Fruit fly (Drosophila melanogaster) whole organism, adult: ENCODE measurements around the gene CG13014.
A peak's percentile ranks its signal among the peaks of the same experiment; 100 is the strongest.

ENCODE experiments used
- CG11617 ChIP-seq: fragments of 200-800 bp; sonication (Bioruptor generic); optimal IDR thresholded peaks from 2 replicates; lab custom pipeline; 2017; ENCODE audit warnings: mild to moderate bottlenecking, missing biosample characterization, missing genetic modification reagents, missing genetic modification characterization
- CG12768 ChIP-seq: fragments of 200-800 bp; sonication (Bioruptor generic); optimal IDR thresholded peaks from 2 replicates; lab custom pipeline; 2017; ENCODE audit warnings: missing biosample characterization, missing genetic modification characterization, mild to moderate bottlenecking, moderate library complexity, missing genetic modification reagents
- CG14711 ChIP-seq: fragments of 200-800 bp; sonication (Bioruptor generic); optimal IDR thresholded peaks from 2 replicates; lab custom pipeline; 2018; ENCODE audit warnings: missing biosample characterization, mild to moderate bottlenecking, missing genetic modification characterization, moderate library complexity
- CG1620 ChIP-seq: fragments of 200-800 bp; sonication (Bioruptor generic); optimal IDR thresholded peaks from 2 replicates; lab custom pipeline; 2016; ENCODE audit warnings: missing biosample characterization, missing genetic modification characterization
- CG33017 ChIP-seq: fragments of 200-800 bp; sonication (Bioruptor generic); optimal IDR thresholded peaks from 2 replicates; lab custom pipeline; 2018; ENCODE audit warnings: missing biosample characterization, mild to moderate bottlenecking, missing genetic modification characterization, moderate library complexity
- CG5204 ChIP-seq: fragments of 200-800 bp; sonication (Bioruptor generic); optimal IDR thresholded peaks from 2 replicates; lab custom pipeline; 2016; ENCODE audit warnings: missing biosample characterization, missing genetic modification characterization
- CG7045 ChIP-seq: fragments of 200-800 bp; sonication (Bioruptor generic); optimal IDR thresholded peaks from 2 replicates; lab custom pipeline; 2017; ENCODE audit warnings: missing biosample characterization, mild to moderate bottlenecking, missing genetic modification characterization
- CG7101 ChIP-seq: fragments of 200-800 bp; sonication (Bioruptor generic); optimal IDR thresholded peaks from 2 replicates; lab custom pipeline; 2018; ENCODE audit warnings: missing biosample characterization, mild to moderate bottlenecking, missing genetic modification characterization, moderate library complexity
- Clk ChIP-seq: fragments of 200-800 bp; sonication (Bioruptor generic); optimal IDR thresholded peaks from 2 replicates; lab custom pipeline; 2017; ENCODE audit warnings: missing biosample characterization, missing genetic modification characterization
- Crg-1 ChIP-seq: fragments of 200-800 bp; sonication (Bioruptor generic); optimal IDR thresholded peaks from 2 replicates; lab custom pipeline; 2016; ENCODE audit warnings: missing biosample characterization, missing genetic modification characterization
- Hr96 ChIP-seq: fragments of 200-800 bp; sonication (Bioruptor generic); optimal IDR thresholded peaks from 2 replicates; lab custom pipeline; 2016; ENCODE audit warnings: missing biosample characterization, missing genetic modification characterization
- Mnt ChIP-seq: fragments of 200-800 bp; sonication (Bioruptor generic); optimal IDR thresholded peaks from 2 replicates; lab custom pipeline; 2016; ENCODE audit warnings: missing biosample characterization, mild to moderate bottlenecking, missing genetic modification characterization
- bab1 ChIP-seq: fragments of 200-800 bp; sonication (Bioruptor generic); optimal IDR thresholded peaks from 3 replicates; lab custom pipeline; 2019; ENCODE audit warnings: missing biosample characterization, mild to moderate bottlenecking, missing genetic modification characterization, moderate library complexity
- cic ChIP-seq: fragments of 200-800 bp; sonication (Bioruptor generic); optimal IDR thresholded peaks from 2 replicates; lab custom pipeline; 2017; ENCODE audit warnings: missing biosample characterization, mild to moderate bottlenecking, missing genetic modification characterization, moderate library complexity
- cnc ChIP-seq, 2 experiments: fragments of >200 bp; optimal IDR thresholded peaks; 2 replicates each; lab custom pipeline; 2017
- kay ChIP-seq: fragments of 200-800 bp; sonication (Bioruptor generic); peaks from one replicate; lab custom pipeline; 2016; ENCODE audit warnings: missing biosample characterization, missing genetic modification characterization, borderline replicate concordance
- ovo ChIP-seq: fragments of 200-800 bp; sonication (Bioruptor generic); optimal IDR thresholded peaks from 2 replicates; lab custom pipeline; 2016; ENCODE audit warnings: missing biosample characterization, missing genetic modification characterization
- pad ChIP-seq: fragments of 200-800 bp; sonication (Bioruptor generic); optimal IDR thresholded peaks from 3 replicates; lab custom pipeline; 2017; ENCODE audit warnings: missing biosample characterization, missing genetic modification characterization, mild to moderate bottlenecking, moderate library complexity, missing genetic modification reagents
- tj ChIP-seq: fragments of 200-800 bp; sonication (Bioruptor generic); optimal IDR thresholded peaks from 3 replicates; lab custom pipeline; 2017; ENCODE audit warnings: missing biosample characterization, mild to moderate bottlenecking, missing genetic modification characterization, moderate library complexity
- toe ChIP-seq: fragments of 200-800 bp; sonication (Bioruptor generic); optimal IDR thresholded peaks from 2 replicates; lab custom pipeline; 2016; ENCODE audit warnings: missing biosample characterization, missing genetic modification characterization

The CG13014 gene

dm6 chrX:16574114-16574513 is 13.6 kb upstream of the CG13014 start:
- TF ChIP-seq cnc (optimal IDR thresholded peaks at IDR 0.05; lab: Kevin White, UChicago): no peak
- no peak for TF ChIP-seq CG7045 (GFP tag; lab: Kevin White, UChicago)
- TF ChIP-seq tj (GFP tag; lab: Kevin White, UChicago): no peak
- TF ChIP-seq Clk (GFP tag; lab: Kevin White, UChicago): no peak
- no peak for TF ChIP-seq bab1 (GFP tag; lab: Kevin White, UChicago)
- no peak for TF ChIP-seq CG11617 (GFP tag; lab: Kevin White, UChicago)
- TF ChIP-seq CG14711: no peak
- TF ChIP-seq kay: no peak
- TF ChIP-seq ovo (GFP tag; lab: Kevin White, UChicago): no peak
- TF ChIP-seq CG7101 (tag; lab: Kevin White, UChicago): no peak
- TF ChIP-seq pad: no peak
- no peak for TF ChIP-seq Hr96 (GFP tag; lab: Kevin White, UChicago)
- TF ChIP-seq CG1620: no peak
- no peak for TF ChIP-seq toe (GFP tag; lab: Kevin White, UChicago)
- TF ChIP-seq CG33017 (tag; lab: Kevin White, UChicago): no peak

dm6 chrX:16575097-16575496 is 12.6 kb upstream of the CG13014 start:
- TF ChIP-seq Mnt (GFP tag; lab: Kevin White, UChicago) (no peak), CG33017 (tag; lab: Kevin White, UChicago) (no peak), bab1 (GFP tag; lab: Kevin White, UChicago) (no peak), ovo (GFP tag; lab: Kevin White, UChicago) (no peak), toe (GFP tag; lab: Kevin White, UChicago) (no peak), pad (no peak), CG7101 (tag; lab: Kevin White, UChicago) (no peak), Hr96 (GFP tag; lab: Kevin White, UChicago) (no peak), CG5204 (no peak), kay (no peak), CG12768 (GFP tag; lab: Kevin White, UChicago) (no peak), Clk (GFP tag; lab: Kevin White, UChicago) (no peak)

DNA sequence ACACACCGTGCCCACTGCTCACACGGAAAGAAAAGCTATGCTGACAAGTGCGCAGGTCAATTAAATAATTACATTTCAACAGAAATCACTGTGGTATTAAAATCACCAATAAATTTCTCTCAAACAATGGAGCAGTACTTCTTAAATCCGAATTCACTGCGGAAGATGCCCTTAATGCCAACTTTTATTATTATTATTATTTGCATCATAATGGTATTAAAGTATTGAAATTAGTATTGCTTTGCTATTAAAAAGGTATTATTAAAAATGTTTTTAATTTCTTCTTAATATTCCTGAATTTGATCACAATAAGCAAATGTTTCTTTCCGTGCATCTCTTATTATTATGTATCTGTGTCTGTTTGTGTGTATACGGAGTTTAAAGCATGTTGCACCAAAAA is 7.7 kb upstream of the CG13014 start:
- TF ChIP-seq tj (GFP tag; lab: Kevin White, UChicago): no peak
- TF ChIP-seq Clk (GFP tag; lab: Kevin White, UChicago): no peak
- TF ChIP-seq CG11617 (GFP tag; lab: Kevin White, UChicago): no peak

- TF ChIP-seq CG14711 (no peak), Mnt (GFP tag; lab: Kevin White, UChicago) (no peak), CG11617 (GFP tag; lab: Kevin White, UChicago) (no peak), toe (GFP tag; lab: Kevin White, UChicago) (peak; percentile 5), CG7101 (tag; lab: Kevin White, UChicago) (no peak), CG5204 (peak; percentile 2)
These were observed 6.0 kb upstream of the CG13014 start for dm6 chrX:16581703-16582102.

DNA sequence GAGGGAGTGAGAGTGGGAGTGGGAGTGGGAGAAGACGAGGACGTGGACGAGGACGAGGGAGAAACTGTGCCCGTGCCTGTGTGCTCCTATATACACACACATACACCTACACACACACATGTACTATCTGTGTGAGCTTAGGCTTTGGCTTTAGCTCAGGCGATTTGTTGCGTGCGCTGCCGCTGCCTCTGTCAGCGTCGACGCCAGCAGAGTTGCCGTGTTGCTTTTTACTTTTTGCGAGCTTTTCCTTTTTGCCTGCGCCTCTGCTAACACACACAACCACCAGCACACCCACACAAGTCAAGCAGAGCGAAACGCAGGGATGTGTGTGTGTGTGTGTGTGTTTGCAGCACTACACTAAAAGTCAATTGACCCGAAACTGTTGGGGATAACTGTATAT is 5.5 kb upstream of the CG13014 start:
- no peak for TF ChIP-seq pad
- no peak for TF ChIP-seq CG7101 (tag; lab: Kevin White, UChicago)
- TF ChIP-seq CG14711: no peak
- no peak for TF ChIP-seq bab1 (GFP tag; lab: Kevin White, UChicago)
- no peak for TF ChIP-seq Clk (GFP tag; lab: Kevin White, UChicago)
- TF ChIP-seq Mnt (GFP tag; lab: Kevin White, UChicago): no peak
- TF ChIP-seq Hr96 (GFP tag; lab: Kevin White, UChicago): no peak
- no peak for TF ChIP-seq CG5204
- no peak for TF ChIP-seq Crg-1 (GFP tag; lab: Kevin White, UChicago)
- no peak for TF ChIP-seq cnc (optimal IDR thresholded peaks at IDR 0.05; lab: Kevin White, UChicago)
- no peak for TF ChIP-seq kay

- no peak for TF ChIP-seq CG5204
- no peak for TF ChIP-seq bab1 (GFP tag; lab: Kevin White, UChicago)
- TF ChIP-seq cic (GFP tag; lab: Kevin White, UChicago): no peak
- TF ChIP-seq CG33017 (tag; lab: Kevin White, UChicago): no peak
- no peak for TF ChIP-seq Mnt (GFP tag; lab: Kevin White, UChicago)
- no peak for TF ChIP-seq CG12768 (GFP tag; lab: Kevin White, UChicago)
- no peak for TF ChIP-seq CG14711
- TF ChIP-seq Crg-1 (GFP tag; lab: Kevin White, UChicago): no peak
These were observed 3.9 kb upstream of the CG13014 start for dm6 chrX:16583730-16584129.

dm6 chrX:16585569-16585968 is 2.1 kb upstream of the CG13014 start:
- TF ChIP-seq cic (GFP tag; lab: Kevin White, UChicago) (no peak), pad (peak; percentile 4), CG14711 (no peak), tj (GFP tag; lab: Kevin White, UChicago) (no peak), kay (no peak), CG7045 (GFP tag; lab: Kevin White, UChicago) (peak; percentile 1)
